Worm (Caenorhabditis elegans): ENCODE results near the gene C16D9.1.

DNA sequence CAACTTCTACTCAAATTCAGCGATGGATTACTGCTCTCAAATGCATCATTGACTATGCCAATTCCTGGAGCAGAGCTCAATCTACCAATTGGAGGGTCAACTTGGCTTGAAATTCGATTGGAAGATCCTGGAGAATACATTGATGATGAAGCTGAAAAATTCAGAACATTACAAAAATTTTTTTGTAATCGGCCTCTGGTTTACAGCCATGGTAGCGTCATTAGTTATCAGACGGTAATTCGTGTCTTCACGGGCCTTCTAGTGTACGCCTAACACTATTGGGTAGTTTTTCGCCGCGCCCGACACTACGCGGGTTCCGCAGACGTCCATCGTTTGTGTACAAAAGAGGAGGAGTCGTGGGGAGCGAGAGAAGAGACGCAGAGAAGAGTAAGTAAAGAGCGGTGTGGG is 30.4 kb upstream of the C16D9.1 start:
- TF ChIP-seq ref-1 (GFP tag; conservative IDR thresholded peaks at IDR 0.05) (no peak), flt-1 (GFP tag; IDR thresholded peaks at IDR 0.05) (peak; percentile 69; the same call in 1 of the 2 replicates), cog-1 (tag; optimal IDR thresholded peaks at IDR 0.05) (peak; percentile 24)
